Worm (Caenorhabditis elegans): ENCODE measurements around the gene srz-63.

- no peak for TF ChIP-seq lsy-27 (tag; optimal IDR thresholded peaks at IDR 0.05; ENCODE audit: borderline replicate concordance, insufficient read depth)
- TF ChIP-seq F57A8.1 (GFP tag; optimal IDR thresholded peaks at IDR 0.05) = no peak
- no peak for TF ChIP-seq nhr-179 (tag; optimal IDR thresholded peaks at IDR 0.05)
- TF ChIP-seq aptf-3 (GFP tag; IDR thresholded peaks at IDR 0.05) = no peak
- TF ChIP-seq snpc-4 (GFP tag; optimal IDR thresholded peaks at IDR 0.05) = no peak
- TF ChIP-seq snpc-4 (tag; optimal IDR thresholded peaks at IDR 0.05) = no peak
- TF ChIP-seq ama-1 (optimal IDR thresholded peaks at IDR 0.05) = no peak
- TF ChIP-seq ama-1 (GFP tag; optimal IDR thresholded peaks at IDR 0.05) = no peak
- no peak for TF ChIP-seq pha-4 (tag; optimal IDR thresholded peaks at IDR 0.05)
- TF ChIP-seq Y53G8AR.9 (GFP tag; conservative IDR thresholded peaks at IDR 0.05) = no peak
- TF ChIP-seq ceh-58 (GFP tag; IDR thresholded peaks at IDR 0.05) = no peak
- no peak for TF ChIP-seq let-607 (tag; optimal IDR thresholded peaks at IDR 0.05)
- no peak for TF ChIP-seq rec-8 (tag; optimal IDR thresholded peaks at IDR 0.05)
- no peak for TF ChIP-seq unc-62 (GFP tag; optimal IDR thresholded peaks at IDR 0.05)
- TF ChIP-seq nhr-27 (tag; optimal IDR thresholded peaks at IDR 0.05) = no peak
- no peak for TF ChIP-seq F37B4.10 (GFP tag; IDR thresholded peaks at IDR 0.05)
Observed at ce11 chrII:1309892-1310516, 31.6 kb downstream of the srz-63 start, which contains the start of the genes alh-6 and fcho-1.
